Fruit fly (Drosophila melanogaster) Kc167 (cell line): ENCODE results near the gene CG44437.

Source experiments
- Sin3A ChIP-seq: fragments of >200 bp; optimal IDR thresholded peaks from 2 replicates; lab custom pipeline; 2018; ENCODE audit warnings: missing external identifiers
- insv ChIP-seq: fragments of >200 bp; optimal IDR thresholded peaks from 3 replicates; lab custom pipeline; 2018; ENCODE audit warnings: missing external identifiers
- psq ChIP-seq: fragments of >200 bp; optimal IDR thresholded peaks from 2 replicates; lab custom pipeline; 2017; ENCODE audit warnings: missing external identifiers

DNA sequence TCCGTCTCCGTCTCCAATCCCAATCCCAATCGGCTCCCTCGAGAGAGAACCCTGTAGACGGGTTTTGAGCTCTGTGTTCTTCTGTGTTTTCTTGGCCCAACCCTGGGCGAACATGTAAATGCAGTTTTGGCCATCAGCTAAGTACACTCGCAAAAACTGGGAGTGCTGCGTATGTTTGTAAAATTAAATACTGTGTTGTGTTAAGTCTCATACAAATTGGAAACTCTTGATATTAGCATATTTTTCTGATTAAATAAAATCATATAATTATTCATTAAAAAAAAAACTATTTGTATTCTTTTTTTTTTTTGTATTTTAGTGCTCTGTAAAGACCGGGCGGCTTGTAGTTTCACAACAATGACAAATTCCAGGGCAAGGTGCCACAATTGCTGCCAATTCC lies 43.7 kb upstream of the CG44437 start:
- no peak for TF ChIP-seq Sin3A (lab: Kevin White, UChicago)
- no peak for TF ChIP-seq insv
- no peak for TF ChIP-seq psq (lab: Kevin White, UChicago)
